Worm (Caenorhabditis elegans) whole organism, L4/young adult: ENCODE results near the gene oac-46.

ENCODE experiments used
- W03F9.2 ChIP-seq: fragments of 150-350 bp; optimal IDR thresholded peaks from 2 replicates; lab custom pipeline; 2014; ENCODE audit warnings: missing biosample characterization, missing genetic modification characterization
- dao-5 ChIP-seq: sonication (generic microtip); optimal IDR thresholded peaks from 2 replicates; lab custom pipeline; 2016; ENCODE audit warnings: missing genotype, missing genetic modification characterization, moderate library complexity, missing compliant biosample characterization
- him-1 ChIP-seq: sonication (generic microtip); optimal IDR thresholded peaks from 2 replicates; lab custom pipeline; 2016; ENCODE audit warnings: missing genotype, missing genetic modification reagents, missing genetic modification characterization, missing compliant biosample characterization

Gene oac-46

ce11 chrII:8818257-8818656 lies 33.6 kb downstream of the oac-46 start:
- TF ChIP-seq him-1 (tag; lab: Kevin White, UChicago) (no peak), dao-5 (tag; lab: Kevin White, UChicago) (no peak), W03F9.2 (tag; lab: Kevin White, UChicago) (no peak)

- TF ChIP-seq dao-5 (tag; lab: Kevin White, UChicago) (no peak), him-1 (tag; lab: Kevin White, UChicago) (no peak), W03F9.2 (tag; lab: Kevin White, UChicago) (no peak)
Measured at ce11 chrII:8817225-8817624, 34.7 kb downstream of the oac-46 start.

ce11 chrII:8814231-8814630 lies 37.7 kb downstream of the oac-46 start:
- no peak for TF ChIP-seq W03F9.2 (tag; lab: Kevin White, UChicago)
- no peak for TF ChIP-seq dao-5 (tag; lab: Kevin White, UChicago)
- no peak for TF ChIP-seq him-1 (tag; lab: Kevin White, UChicago)

ce11 chrII:8813659-8814058 lies 38.2 kb downstream of the oac-46 start:
- TF ChIP-seq W03F9.2 (tag; lab: Kevin White, UChicago) (no peak), him-1 (tag; lab: Kevin White, UChicago) (no peak), dao-5 (tag; lab: Kevin White, UChicago) (no peak)

ce11 chrII:8812346-8812745 lies 39.5 kb downstream of the oac-46 start:
- no peak for TF ChIP-seq him-1 (tag; lab: Kevin White, UChicago)
- no peak for TF ChIP-seq dao-5 (tag; lab: Kevin White, UChicago)
- TF ChIP-seq W03F9.2 (tag; lab: Kevin White, UChicago) = no peak

- TF ChIP-seq W03F9.2 (tag; lab: Kevin White, UChicago) (no peak), dao-5 (tag; lab: Kevin White, UChicago) (no peak), him-1 (tag; lab: Kevin White, UChicago) (no peak)
Measured at ce11 chrII:8811825-8812224, 40.1 kb downstream of the oac-46 start.

- TF ChIP-seq dao-5 (tag; lab: Kevin White, UChicago) (no peak), W03F9.2 (tag; lab: Kevin White, UChicago) (peak; percentile 60), him-1 (tag; lab: Kevin White, UChicago) (no peak)
Measured at ce11 chrII:8810679-8811413, 41.0 kb downstream of the oac-46 start, which contains the start of the genes F46C5.9 and rer-1. Gene F46C5.9 (minus strand): TSS chrII:8810729. Gene rer-1 (plus strand): TSS chrII:8811370.

ce11 chrII:8808482-8808881 lies 43.4 kb downstream of the oac-46 start, which contains the start of gene F07H5.10:
Gene F07H5.10 (minus strand): TSS chrII:8808582.
- TF ChIP-seq W03F9.2 (tag; lab: Kevin White, UChicago) = no peak
- no peak for TF ChIP-seq him-1 (tag; lab: Kevin White, UChicago)
- TF ChIP-seq dao-5 (tag; lab: Kevin White, UChicago) = no peak

ce11 chrII:8806921-8807320 lies 45.0 kb downstream of the oac-46 start, which contains the start of gene pho-13:
Gene pho-13 (minus strand): TSS chrII:8807021.
- TF ChIP-seq him-1 (tag; lab: Kevin White, UChicago) (no peak), dao-5 (tag; lab: Kevin White, UChicago) (no peak), W03F9.2 (tag; lab: Kevin White, UChicago) (no peak)

ce11 chrII:8800830-8801229 lies 51.1 kb downstream of the oac-46 start, which contains the start of gene appg-2:
Gene appg-2 (plus strand): TSS chrII:8801130.
- TF ChIP-seq him-1 (tag; lab: Kevin White, UChicago) (no peak), W03F9.2 (tag; lab: Kevin White, UChicago) (no peak), dao-5 (tag; lab: Kevin White, UChicago) (no peak)

DNA sequence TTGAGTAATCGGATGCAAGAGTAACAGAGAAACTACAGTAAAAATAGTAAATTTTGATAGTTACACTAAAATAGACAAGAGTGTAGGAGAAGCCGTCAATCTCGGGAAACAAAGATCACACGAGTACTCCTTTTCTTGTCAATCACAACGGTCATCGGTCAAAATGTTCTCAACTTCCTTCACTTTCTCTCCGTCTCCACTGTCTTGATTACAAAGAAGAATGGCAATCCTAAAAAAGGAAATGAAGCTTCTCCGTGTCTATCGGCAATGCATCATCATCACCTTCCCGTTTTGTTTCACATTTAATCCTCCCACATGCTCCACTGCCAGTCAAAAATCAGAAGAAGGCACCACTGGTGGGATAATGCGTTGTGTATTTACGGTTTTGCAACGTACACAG lies 52.2 kb downstream of the oac-46 start:
- TF ChIP-seq him-1 (tag; lab: Kevin White, UChicago) (no peak), dao-5 (tag; lab: Kevin White, UChicago) (no peak), W03F9.2 (tag; lab: Kevin White, UChicago) (no peak)
